Worm (Caenorhabditis elegans): Measurements from ENCODE around the gene svh-5.

Gene svh-5

ce11 chrX:15382914-15383313 is 5.3 kb upstream of the svh-5 start:
- TF ChIP-seq F16B12.6 (tag; optimal IDR thresholded peaks at IDR 0.05): no peak
- TF ChIP-seq nhr-85 (tag): no peak
- TF ChIP-seq nhr-71 (tag; optimal IDR thresholded peaks at IDR 0.05): peak; percentile 33
- no peak for TF ChIP-seq sptf-1 (tag; optimal IDR thresholded peaks at IDR 0.05)
- no peak for TF ChIP-seq tlp-1 (tag; optimal IDR thresholded peaks at IDR 0.05)
- TF ChIP-seq nhr-19 (GFP tag; conservative IDR thresholded peaks at IDR 0.05): no peak
- no peak for TF ChIP-seq unc-86 (tag; optimal IDR thresholded peaks at IDR 0.05)
- no peak for TF ChIP-seq nhr-28 (tag; optimal IDR thresholded peaks at IDR 0.05)
- no peak for TF ChIP-seq nhr-12 (tag; optimal IDR thresholded peaks at IDR 0.05)
- TF ChIP-seq nhr-47 (tag; optimal IDR thresholded peaks at IDR 0.05): no peak
- TF ChIP-seq unc-62 (GFP tag; optimal IDR thresholded peaks at IDR 0.05): no peak
- TF ChIP-seq lin-14 (GFP tag; optimal IDR thresholded peaks at IDR 0.05): peak; percentile 62
- TF ChIP-seq nhr-76 (tag; optimal IDR thresholded peaks at IDR 0.05): no peak
- no peak for TF ChIP-seq efl-3 (GFP tag; optimal IDR thresholded peaks at IDR 0.05)
- no peak for TF ChIP-seq irx-1 (tag; optimal IDR thresholded peaks at IDR 0.05)
- TF ChIP-seq C04F5.9 (tag; optimal IDR thresholded peaks at IDR 0.05): no peak
- TF ChIP-seq sup-37 (GFP tag; optimal IDR thresholded peaks at IDR 0.05): no peak
- no peak for TF ChIP-seq zip-4 (GFP tag; optimal IDR thresholded peaks at IDR 0.05)
- TF ChIP-seq lsy-2 (tag; optimal IDR thresholded peaks at IDR 0.05): peak in 1 of 2 experiments; percentile 12
- no peak for TF ChIP-seq nhr-11 (tag; optimal IDR thresholded peaks at IDR 0.05)
- peak; percentile 35 for TF ChIP-seq rnt-1 (tag; optimal IDR thresholded peaks at IDR 0.05)
- TF ChIP-seq ceh-82 (tag; optimal IDR thresholded peaks at IDR 0.05): peak in 1 of 3 experiments; percentile 22
- TF ChIP-seq elt-2 (tag; optimal IDR thresholded peaks at IDR 0.05): peak; percentile 35
- TF ChIP-seq unc-30 (tag; optimal IDR thresholded peaks at IDR 0.05): no peak
- TF ChIP-seq egl-13 (tag; optimal IDR thresholded peaks at IDR 0.05): no peak
- TF ChIP-seq skn-1 (tag; optimal IDR thresholded peaks at IDR 0.05): no peak
- peak; percentile 30 for TF ChIP-seq unc-130 (tag; optimal IDR thresholded peaks at IDR 0.05)
- no peak for TF ChIP-seq ztf-11 (tag; optimal IDR thresholded peaks at IDR 0.05)
- TF ChIP-seq dpl-1 (GFP tag; optimal IDR thresholded peaks at IDR 0.05): no peak

ce11 chrX:15382256-15382655 is 4.6 kb upstream of the svh-5 start:
- TF ChIP-seq tlp-1 (tag; optimal IDR thresholded peaks at IDR 0.05) (no peak), ama-1 (optimal IDR thresholded peaks at IDR 0.05) (no peak), C34B4.2 (tag; optimal IDR thresholded peaks at IDR 0.05) (no peak), unc-130 (tag; optimal IDR thresholded peaks at IDR 0.05) (no peak), hpl-2 (GFP tag; optimal IDR thresholded peaks at IDR 0.05) (no peak), fos-1 (tag; optimal IDR thresholded peaks at IDR 0.05) (no peak), ceh-63 (GFP tag; optimal IDR thresholded peaks at IDR 0.05) (no peak), nhr-19 (GFP tag; conservative IDR thresholded peaks at IDR 0.05) (no peak), efl-1 (optimal IDR thresholded peaks at IDR 0.05) (peak; percentile 13 to 14), efl-1 (GFP tag; optimal IDR thresholded peaks at IDR 0.05 in 1 of 2) (no peak), elt-2 (tag; optimal IDR thresholded peaks at IDR 0.05) (no peak), swsn-7 (tag; optimal IDR thresholded peaks at IDR 0.05) (no peak), lin-14 (GFP tag; optimal IDR thresholded peaks at IDR 0.05) (peak; percentile 10), fkh-4 (tag; optimal IDR thresholded peaks at IDR 0.05; ENCODE audit: borderline replicate concordance) (no peak), fkh-10 (GFP tag; optimal IDR thresholded peaks at IDR 0.05) (no peak), nhr-84 (tag; optimal IDR thresholded peaks at IDR 0.05) (no peak), nhr-90 (tag; optimal IDR thresholded peaks at IDR 0.05; ENCODE audit: poor library complexity) (no peak), nhr-85 (tag) (peak; percentile 19), hlh-17 (GFP tag; optimal IDR thresholded peaks at IDR 0.05; ENCODE audit: borderline replicate concordance) (no peak), C16A3.4 (tag; optimal IDR thresholded peaks at IDR 0.05) (no peak), dpl-1 (GFP tag; optimal IDR thresholded peaks at IDR 0.05) (no peak), snu-23 (GFP tag; optimal IDR thresholded peaks at IDR 0.05) (no peak), nhr-237 (tag; optimal IDR thresholded peaks at IDR 0.05) (no peak), ceh-82 (tag; optimal IDR thresholded peaks at IDR 0.05) (no peak), blmp-1 (tag; optimal IDR thresholded peaks at IDR 0.05) (peak; percentile 33), nhr-20 (tag; optimal IDR thresholded peaks at IDR 0.05) (no peak), nhr-12 (tag; optimal IDR thresholded peaks at IDR 0.05) (no peak), tbx-2 (tag; optimal IDR thresholded peaks at IDR 0.05) (no peak), ceh-8 (GFP tag; optimal IDR thresholded peaks at IDR 0.05) (no peak), mdl-1 (tag; optimal IDR thresholded peaks at IDR 0.05) (no peak), pax-3 (tag; optimal IDR thresholded peaks at IDR 0.05) (peak; percentile 25), efl-3 (GFP tag; optimal IDR thresholded peaks at IDR 0.05) (no peak), egl-13 (tag; optimal IDR thresholded peaks at IDR 0.05) (no peak), mep-1 (tag; optimal IDR thresholded peaks at IDR 0.05) (peak; percentile 2), sox-4 (tag; optimal IDR thresholded peaks at IDR 0.05) (no peak)

All from whole organism, L1 larva.